Worm (Caenorhabditis elegans): ENCODE measurements around the gene C47D12.5.

C47D12.5 gene

DNA sequence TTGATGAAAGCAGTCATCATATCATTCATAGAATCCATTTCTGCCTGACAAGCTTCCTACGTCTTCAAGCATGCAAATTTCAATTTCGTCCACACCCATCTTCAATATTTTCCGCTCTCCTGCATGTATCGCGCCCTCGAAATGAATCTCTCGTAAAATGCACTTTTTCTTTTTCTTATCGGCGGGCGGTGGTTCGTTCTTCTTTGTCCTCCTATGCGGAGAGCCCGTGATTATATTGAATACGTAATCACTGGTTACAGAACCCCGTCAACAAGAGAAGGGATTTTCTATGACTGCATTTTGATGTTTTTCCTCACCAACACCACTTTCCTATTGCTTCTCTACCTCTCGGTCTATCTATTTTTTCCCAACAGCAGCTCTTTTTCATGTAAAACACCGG, 48.5 kb downstream of the C47D12.5 start:
- TF ChIP-seq nfya-1 (tag; optimal IDR thresholded peaks at IDR 0.05; ENCODE audit: insufficient read depth) (peak; percentile 6), elt-2 (tag; optimal IDR thresholded peaks at IDR 0.05) (peak; percentile 17), egl-27 (tag; optimal IDR thresholded peaks at IDR 0.05) (no peak), nhr-43 (tag; optimal IDR thresholded peaks at IDR 0.05; ENCODE audit: poor library complexity, severe bottlenecking) (peak; percentile 59), daf-12 (tag; optimal IDR thresholded peaks at IDR 0.05) (no peak), ama-1 (optimal IDR thresholded peaks at IDR 0.05) (peak; percentile 90), lsy-12 (tag; optimal IDR thresholded peaks at IDR 0.05) (peak; percentile 12)

DNA sequence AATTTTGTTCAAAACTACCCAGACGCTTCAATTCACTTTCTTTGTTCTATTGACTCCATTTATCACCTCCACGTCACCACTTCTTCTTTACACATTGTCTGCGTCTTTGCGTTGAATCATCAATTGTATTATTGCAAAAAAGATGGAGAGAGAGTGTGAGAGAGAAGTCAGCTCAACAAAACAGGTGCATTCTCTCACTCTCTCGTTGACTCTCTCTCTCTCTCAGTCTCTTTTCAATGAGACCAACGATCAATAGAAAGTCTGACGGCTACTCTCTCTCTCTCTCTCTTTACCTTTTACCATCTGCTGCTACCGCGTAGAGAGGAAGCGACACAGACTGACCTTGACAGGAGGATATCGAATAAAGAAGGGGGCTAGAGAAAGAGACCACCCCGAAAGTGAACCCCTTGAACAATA, 49.3 kb downstream of the C47D12.5 start:
- TF ChIP-seq nhr-43 (tag; optimal IDR thresholded peaks at IDR 0.05; ENCODE audit: poor library complexity, severe bottlenecking) (peak; percentile 76), sea-2 (GFP tag; optimal IDR thresholded peaks at IDR 0.05) (no peak), fos-1 (tag; optimal IDR thresholded peaks at IDR 0.05) (peak; percentile 76), elt-1 (tag; optimal IDR thresholded peaks at IDR 0.05) (peak; percentile 35), mdl-1 (tag; optimal IDR thresholded peaks at IDR 0.05) (no peak), nhr-11 (tag; optimal IDR thresholded peaks at IDR 0.05) (peak; percentile 88), nhr-76 (tag; optimal IDR thresholded peaks at IDR 0.05) (no peak), jun-1 (tag; optimal IDR thresholded peaks at IDR 0.05) (peak; percentile 92), snpc-4 (tag; optimal IDR thresholded peaks at IDR 0.05) (no peak), lsy-12 (tag; optimal IDR thresholded peaks at IDR 0.05) (peak; percentile 80), unc-62 (GFP tag; optimal IDR thresholded peaks at IDR 0.05) (peak; percentile 83), ama-1 (optimal IDR thresholded peaks at IDR 0.05) (peak; percentile 97), egl-5 (tag; optimal IDR thresholded peaks at IDR 0.05) (no peak), zag-1 (tag; optimal IDR thresholded peaks at IDR 0.05) (no peak), nhr-237 (tag; optimal IDR thresholded peaks at IDR 0.05) (no peak), ceh-16 (tag; optimal IDR thresholded peaks at IDR 0.05) (no peak), lin-15B (tag; optimal IDR thresholded peaks at IDR 0.05) (peak; percentile 43), skn-1 (tag; optimal IDR thresholded peaks at IDR 0.05) (no peak), nhr-12 (tag; optimal IDR thresholded peaks at IDR 0.05) (no peak), lin-39 (tag; optimal IDR thresholded peaks at IDR 0.05) (peak; percentile 78), R02D3.7 (tag; optimal IDR thresholded peaks at IDR 0.05) (peak; percentile 71), nfya-1 (tag; optimal IDR thresholded peaks at IDR 0.05; ENCODE audit: insufficient read depth) (peak; percentile 85), tbx-2 (tag; optimal IDR thresholded peaks at IDR 0.05) (peak; percentile 61), unc-39 (tag; optimal IDR thresholded peaks at IDR 0.05) (peak; percentile 41), elt-2 (tag; optimal IDR thresholded peaks at IDR 0.05) (peak; percentile 38), pha-4 (tag; optimal IDR thresholded peaks at IDR 0.05) (peak; percentile 98), ceh-9 (tag; optimal IDR thresholded peaks at IDR 0.05) (no peak), nhr-28 (tag; optimal IDR thresholded peaks at IDR 0.05) (no peak), daf-12 (tag; optimal IDR thresholded peaks at IDR 0.05) (no peak), fkh-10 (GFP tag; optimal IDR thresholded peaks at IDR 0.05) (no peak), elt-3 (tag; optimal IDR thresholded peaks at IDR 0.05) (peak in 1 of 3 experiments; percentile 88), nhr-25 (tag; optimal IDR thresholded peaks at IDR 0.05) (peak; percentile 98), egl-27 (tag; optimal IDR thresholded peaks at IDR 0.05) (peak; percentile 88), pqm-1 (tag; optimal IDR thresholded peaks at IDR 0.05) (peak; percentile 85), eor-1 (tag; optimal IDR thresholded peaks at IDR 0.05) (no peak), hmg-11 (tag; optimal IDR thresholded peaks at IDR 0.05) (peak; percentile 20), mml-1 (tag; optimal IDR thresholded peaks at IDR 0.05) (no peak), nhr-77 (tag; optimal IDR thresholded peaks at IDR 0.05) (peak; percentile 65), fkh-2 (tag; optimal IDR thresholded peaks at IDR 0.05) (no peak), ceh-82 (tag; optimal IDR thresholded peaks at IDR 0.05) (peak; percentile 56), aly-2 (tag; optimal IDR thresholded peaks at IDR 0.05) (no peak), ztf-4 (tag; optimal IDR thresholded peaks at IDR 0.05) (no peak), nhr-67 (tag; optimal IDR thresholded peaks at IDR 0.05) (no peak), ZK546.5 (tag; optimal IDR thresholded peaks at IDR 0.05) (no peak), nhr-23 (tag; optimal IDR thresholded peaks at IDR 0.05) (peak; percentile 92), ztf-11 (tag; optimal IDR thresholded peaks at IDR 0.05) (no peak), ceh-28 (tag; optimal IDR thresholded peaks at IDR 0.05) (peak; percentile 91)
